Worm (Caenorhabditis elegans) whole organism, L2 larva: ENCODE data around the gene F56C9.3.

Source experiments
- C34F6.9 ChIP-seq: fragments of 150-350 bp; optimal IDR thresholded peaks from 2 replicates; lab custom pipeline; 2014; ENCODE audit warnings: missing biosample characterization, missing genetic modification characterization
- F13H6.1 ChIP-seq: sonication (generic microtip); optimal IDR thresholded peaks from 2 replicates; lab custom pipeline; 2016; ENCODE audit warnings: missing genetic modification characterization, missing compliant biosample characterization
- R02D3.7 ChIP-seq: fragments of 150-350 bp; optimal IDR thresholded peaks from 2 replicates; lab custom pipeline; 2014; ENCODE audit warnings: missing biosample characterization, missing genetic modification characterization
- ZK546.5 ChIP-seq: sonication (generic microtip); optimal IDR thresholded peaks from 2 replicates; lab custom pipeline; 2017; ENCODE audit warnings: missing biosample characterization, missing genetic modification characterization
- alr-1 ChIP-seq: fragments of 150-350 bp; optimal IDR thresholded peaks from 2 replicates; lab custom pipeline; 2014; ENCODE audit warnings: missing biosample characterization, missing genetic modification characterization
- ama-1 ChIP-seq: fragments of 150-350 bp; optimal IDR thresholded peaks from 2 replicates; lab custom pipeline; 2018; ENCODE audit warnings: inconsistent platforms
- blmp-1 ChIP-seq: sonication (generic microtip); optimal IDR thresholded peaks from 2 replicates; lab custom pipeline; 2017; ENCODE audit warnings: missing genetic modification characterization, mild to moderate bottlenecking, missing compliant biosample characterization, antibody characterized with exemption, moderate library complexity; ENCODE audit not compliant: insufficient read depth
- ceh-82 ChIP-seq: fragments of 150-350 bp; optimal IDR thresholded peaks from 2 replicates; lab custom pipeline; 2014; ENCODE audit warnings: missing biosample characterization, missing genetic modification characterization
- dmd-4 ChIP-seq: sonication (generic microtip); optimal IDR thresholded peaks from 2 replicates; lab custom pipeline; 2017; ENCODE audit warnings: missing biosample characterization, missing genetic modification characterization
- egl-27 ChIP-seq: sonication (generic microtip); optimal IDR thresholded peaks from 3 replicates; lab custom pipeline; 2017; ENCODE audit warnings: missing biosample characterization, missing genetic modification reagents, missing genetic modification characterization
- elt-1 ChIP-seq: fragments of 150-350 bp; optimal IDR thresholded peaks from 2 replicates; lab custom pipeline; 2014; ENCODE audit warnings: missing biosample characterization, missing genetic modification characterization
- elt-3 ChIP-seq: sonication (generic microtip); optimal IDR thresholded peaks from 2 replicates; lab custom pipeline; 2017; ENCODE audit warnings: missing biosample characterization, missing genetic modification characterization
- fos-1 ChIP-seq: fragments of 150-350 bp; optimal IDR thresholded peaks from 2 replicates; lab custom pipeline; 2014; ENCODE audit warnings: missing biosample characterization, missing genetic modification characterization
- lin-39 ChIP-seq: fragments of 150-350 bp; optimal IDR thresholded peaks from 2 replicates; lab custom pipeline; 2014; ENCODE audit warnings: missing biosample characterization, missing genetic modification reagents, missing genetic modification characterization
- lsy-2 ChIP-seq, 2 experiments: fragments of 150-350 bp in 1 of 2; sonication (generic microtip) in 1 of 2; optimal IDR thresholded peaks; 2 replicates each; lab custom pipeline; 2014 to 2017; ENCODE audit warnings: missing biosample characterization in 2 of 2, missing genetic modification characterization in 2 of 2
- mab-5 ChIP-seq: fragments of 150-350 bp; optimal IDR thresholded peaks from 2 replicates; lab custom pipeline; 2014; ENCODE audit warnings: missing biosample characterization, missing genetic modification characterization
- mbf-1 ChIP-seq: sonication (generic microtip); optimal IDR thresholded peaks from 2 replicates; lab custom pipeline; 2017; ENCODE audit warnings: missing biosample characterization, missing genetic modification characterization
- nhr-10 ChIP-seq: sonication (generic microtip); optimal IDR thresholded peaks from 2 replicates; lab custom pipeline; 2017; ENCODE audit warnings: missing biosample characterization, missing genetic modification characterization
- nhr-21 ChIP-seq: fragments of 150-350 bp; optimal IDR thresholded peaks from 2 replicates; lab custom pipeline; 2014; ENCODE audit warnings: missing biosample characterization, missing genetic modification characterization
- nhr-23 ChIP-seq: fragments of 150-350 bp; optimal IDR thresholded peaks from 2 replicates; lab custom pipeline; 2014; ENCODE audit warnings: missing biosample characterization, missing genetic modification reagents, missing genetic modification characterization
- nhr-237 ChIP-seq: fragments of 150-350 bp; optimal IDR thresholded peaks from 2 replicates; lab custom pipeline; 2014; ENCODE audit warnings: missing biosample characterization, missing genetic modification characterization
- nhr-6 ChIP-seq: fragments of 150-350 bp; optimal IDR thresholded peaks from 2 replicates; lab custom pipeline; 2014; ENCODE audit warnings: missing biosample characterization, missing genetic modification characterization
- nhr-77 ChIP-seq: fragments of 150-350 bp; optimal IDR thresholded peaks from 2 replicates; lab custom pipeline; 2014; ENCODE audit warnings: missing biosample characterization, missing genetic modification characterization
- sem-4 ChIP-seq: fragments of 150-350 bp; optimal IDR thresholded peaks from 2 replicates; lab custom pipeline; 2014; ENCODE audit warnings: missing biosample characterization, missing genetic modification reagents, missing genetic modification characterization
- skn-1 ChIP-seq: sonication (generic microtip); optimal IDR thresholded peaks from 2 replicates; lab custom pipeline; 2017; ENCODE audit warnings: missing biosample characterization, missing genetic modification characterization
- sma-3 ChIP-seq: sonication (generic microtip); optimal IDR thresholded peaks from 2 replicates; lab custom pipeline; 2016; ENCODE audit warnings: missing genetic modification reagents, missing genetic modification characterization, missing compliant biosample characterization
- sma-9 ChIP-seq, 2 experiments: fragments of 150-350 bp in 1 of 2; sonication (generic microtip) in 1 of 2; optimal IDR thresholded peaks; 2 replicates each; lab custom pipeline; 2014 to 2016; ENCODE audit warnings: missing genetic modification characterization in 2 of 2, mild to moderate bottlenecking in 1 of 2, missing biosample characterization in 1 of 2, missing compliant biosample characterization in 1 of 2, missing genetic modification reagents in 1 of 2, moderate library complexity in 1 of 2
- snpc-4 ChIP-seq: fragments of 150-350 bp; optimal IDR thresholded peaks from 2 replicates; lab custom pipeline; 2014; ENCODE audit warnings: missing biosample characterization, missing genetic modification characterization
- unc-39 ChIP-seq: fragments of 150-350 bp; optimal IDR thresholded peaks from 2 replicates; lab custom pipeline; 2014; ENCODE audit warnings: missing biosample characterization, missing genetic modification characterization
- unc-55 ChIP-seq: fragments of 150-350 bp; sonication (generic microtip); optimal IDR thresholded peaks from 3 replicates; lab custom pipeline; 2014; ENCODE audit warnings: missing biosample characterization, missing genetic modification reagents, missing genetic modification characterization
- unc-62 ChIP-seq: fragments of 150-350 bp; optimal IDR thresholded peaks from 2 replicates; lab custom pipeline; 2014; ENCODE audit warnings: missing biosample characterization, missing genetic modification reagents, missing genetic modification characterization
- zag-1 ChIP-seq: fragments of 150-350 bp; optimal IDR thresholded peaks from 2 replicates; lab custom pipeline; 2014; ENCODE audit warnings: missing biosample characterization, missing genetic modification characterization
- ztf-1 ChIP-seq: fragments of 200-800 bp; sonication (Bioruptor generic); conservative IDR thresholded peaks from 2 replicates; pipeline ENCODE4 v1.3.6; 2022; ENCODE audit warnings: missing genetic modification characterization, missing compliant biosample characterization
- ztf-11 ChIP-seq: sonication (generic microtip); optimal IDR thresholded peaks from 2 replicates; lab custom pipeline; 2017; ENCODE audit warnings: missing biosample characterization, missing genetic modification characterization
- ztf-4 ChIP-seq: fragments of 150-350 bp; optimal IDR thresholded peaks from 2 replicates; lab custom pipeline; 2014; ENCODE audit warnings: missing biosample characterization, missing genetic modification characterization

The F56C9.3 gene

ce11 chrIII:7336214-7336613, 25.1 kb downstream of the F56C9.3 start, which contains the start of gene gsp-2 (continued):
- TF ChIP-seq blmp-1 (peak; percentile 22), snpc-4 (tag; lab: Kevin White, UChicago) (peak; percentile 54)
- TF ChIP-seq, all 48 proteins: peak for 21

- TF ChIP-seq lsy-2 (tag; optimal IDR thresholded peaks at IDR 0.05; lab: Kevin White, UChicago) (no peak), ztf-11 (no peak), sem-4 (tag; lab: Kevin White, UChicago) (no peak), ztf-4 (tag; lab: Kevin White, UChicago) (no peak), ztf-1 (GFP tag; lab: Robert Waterston, UW) (no peak), skn-1 (tag; lab: Kevin White, UChicago) (no peak), lin-39 (no peak), nhr-77 (tag; lab: Kevin White, UChicago) (no peak), nhr-237 (tag; lab: Kevin White, UChicago) (no peak), sma-3 (GFP tag; lab: Kevin White, UChicago) (no peak), mab-5 (no peak)
Observed at ce11 chrIII:7338009-7338408, 26.9 kb downstream of the F56C9.3 start.

- peak; percentile 1 for TF ChIP-seq ama-1 (lab: Kevin White, UChicago)
- TF ChIP-seq fos-1 (tag; lab: Kevin White, UChicago), result no peak
- TF ChIP-seq elt-1, result no peak
- no peak for TF ChIP-seq ztf-4 (tag; lab: Kevin White, UChicago)
- peak; percentile 15 for TF ChIP-seq C34F6.9 (tag; lab: Kevin White, UChicago)
- no peak for TF ChIP-seq unc-55 (GFP tag; lab: Kevin White, UChicago)
- peak; percentile 6 for TF ChIP-seq egl-27 (tag; lab: Kevin White, UChicago)
- no peak for TF ChIP-seq skn-1 (tag; lab: Kevin White, UChicago)
- TF ChIP-seq lsy-2 (tag; optimal IDR thresholded peaks at IDR 0.05; lab: Kevin White, UChicago), result peak in 1 of 2 experiments; percentile 48
Observed at ce11 chrIII:7338693-7339092, 27.6 kb downstream of the F56C9.3 start, which contains the start of gene kap-1. kap-1 (plus strand) TSS chrIII:7338835.

ce11 chrIII:7339138-7339537, 28.0 kb downstream of the F56C9.3 start:
- no peak for TF ChIP-seq elt-1
- TF ChIP-seq lin-39, result no peak
- TF ChIP-seq ztf-1 (GFP tag; lab: Robert Waterston, UW), result no peak
- TF ChIP-seq unc-55 (GFP tag; lab: Kevin White, UChicago), result no peak
- no peak for TF ChIP-seq R02D3.7 (tag; lab: Kevin White, UChicago)
- no peak for TF ChIP-seq lsy-2 (tag; optimal IDR thresholded peaks at IDR 0.05; lab: Kevin White, UChicago)
- no peak for TF ChIP-seq unc-62 (GFP tag; lab: Kevin White, UChicago)
- TF ChIP-seq elt-3 (tag; lab: Kevin White, UChicago), result no peak
- no peak for TF ChIP-seq alr-1 (tag; lab: Kevin White, UChicago)
- TF ChIP-seq, all 48 proteins: peak for 0

ce11 chrIII:7343389-7343788, 32.3 kb downstream of the F56C9.3 start, which contains the start of gene F08F8.6:
F08F8.6 (plus strand) TSS chrIII:7343689.
- TF ChIP-seq blmp-1 (no peak), ztf-4 (tag; lab: Kevin White, UChicago) (no peak), unc-39 (tag; lab: Kevin White, UChicago) (no peak), nhr-23 (tag; lab: Kevin White, UChicago) (no peak), nhr-6 (tag; lab: Kevin White, UChicago) (no peak), elt-1 (no peak), F13H6.1 (tag; lab: Kevin White, UChicago) (no peak), fos-1 (tag; lab: Kevin White, UChicago) (no peak), ceh-82 (tag; lab: Kevin White, UChicago) (no peak), ZK546.5 (no peak), sma-9 (GFP tag; optimal IDR thresholded peaks at IDR 0.05; lab: Kevin White, UChicago) (no peak), sma-9 (tag; optimal IDR thresholded peaks at IDR 0.05; lab: Kevin White, UChicago) (no peak), alr-1 (tag; lab: Kevin White, UChicago) (no peak), dmd-4 (tag; lab: Kevin White, UChicago) (no peak), mbf-1 (no peak), zag-1 (no peak), nhr-10 (tag; lab: Kevin White, UChicago) (no peak), nhr-237 (tag; lab: Kevin White, UChicago) (no peak), nhr-21 (tag; lab: Kevin White, UChicago) (no peak), sem-4 (tag; lab: Kevin White, UChicago) (no peak), snpc-4 (tag; lab: Kevin White, UChicago) (no peak)
